Fruit fly (Drosophila melanogaster): Measurements from ENCODE around the gene CG43232.

The CG43232 gene

DNA sequence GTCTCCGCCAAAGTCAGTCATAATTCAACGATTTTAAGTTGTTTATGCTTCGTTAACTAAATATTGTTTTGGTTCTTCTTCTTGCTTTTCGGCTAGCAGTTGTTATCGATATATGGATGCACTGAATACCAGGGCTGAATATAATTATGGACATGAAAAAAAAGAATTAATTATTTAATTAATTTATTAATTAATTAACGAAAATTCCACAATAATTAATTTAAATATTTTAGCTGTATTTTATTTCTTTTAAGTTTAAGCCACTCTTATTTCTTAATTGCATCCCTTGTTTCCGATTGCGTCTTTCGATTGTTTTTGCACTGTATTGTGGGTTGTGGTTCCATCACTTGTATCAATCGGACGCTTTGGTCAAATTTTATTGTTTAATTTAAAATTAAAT, 18.2 kb downstream of the CG43232 start, which contains the start of the genes Gas41 and SA1 (continued):
- TF ChIP-seq CG16813 (GFP tag; IDR thresholded peaks at IDR 0.05; ENCODE audit: partially characterized antibody) (peak; percentile 76), pnt (GFP tag; optimal IDR thresholded peaks at IDR 0.05) (peak; percentile 48), CG6689 (GFP tag; IDR thresholded peaks at IDR 0.05) (peak; percentile 93), Doc3 (GFP tag; IDR thresholded peaks at IDR 0.05; ENCODE audit: partially characterized antibody) (peak; percentile 59; the same call in 1 of the 3 replicates), CG13296 (GFP tag; optimal IDR thresholded peaks at IDR 0.05) (peak; percentile 88), sc (optimal IDR thresholded peaks at IDR 0.05) (no peak), sc (GFP tag; optimal IDR thresholded peaks at IDR 0.05) (peak; percentile 84), CG17612 (GFP tag; IDR thresholded peaks at IDR 0.05) (peak; percentile 65), Hmr (GFP tag; optimal IDR thresholded peaks at IDR 0.05) (peak; percentile 92), sima (GFP tag; optimal IDR thresholded peaks at IDR 0.05) (no peak), Optix (GFP tag; IDR thresholded peaks at IDR 0.05) (no peak), wek (GFP tag; optimal IDR thresholded peaks at IDR 0.05) (no peak), otp (GFP tag; IDR thresholded peaks at IDR 0.05) (peak; percentile 56; the same call in 1 of the 3 replicates), NK7.1 (GFP tag; optimal IDR thresholded peaks at IDR 0.05) (no peak), CTCF (GFP tag; optimal IDR thresholded peaks at IDR 0.05) (peak; percentile 28), CG7987 (GFP tag; optimal IDR thresholded peaks at IDR 0.05) (peak; percentile 76), salm (tag; optimal IDR thresholded peaks at IDR 0.05) (peak; percentile 56), CG12744 (GFP tag; optimal IDR thresholded peaks at IDR 0.05) (peak; percentile 22), mam (GFP tag; optimal IDR thresholded peaks at IDR 0.05) (peak; percentile 52), CG30403 (GFP tag; optimal IDR thresholded peaks at IDR 0.05) (peak; percentile 95), CG14710 (tag; optimal IDR thresholded peaks at IDR 0.05) (peak; percentile 96), ind (GFP tag; optimal IDR thresholded peaks at IDR 0.05) (peak; percentile 92), vvl (GFP tag; IDR thresholded peaks at IDR 0.05) (no peak), CG12942 (GFP tag; optimal IDR thresholded peaks at IDR 0.05) (peak; percentile 72), Sin3A (optimal IDR thresholded peaks at IDR 0.05) (no peak), en (GFP tag; optimal IDR thresholded peaks at IDR 0.05) (no peak), inv (GFP tag; IDR thresholded peaks at IDR 0.05; ENCODE audit: partially characterized antibody) (peak; percentile 61; the same call in 1 of the 2 replicates), Oaz (GFP tag; IDR thresholded peaks at IDR 0.05) (no peak), ttk (GFP tag; IDR thresholded peaks at IDR 0.05) (no peak), CG3281 (GFP tag; optimal IDR thresholded peaks at IDR 0.05) (peak; percentile 85), dysf (GFP tag; IDR thresholded peaks at IDR 0.05) (no peak), CG10147 (GFP tag; optimal IDR thresholded peaks at IDR 0.05) (no peak), CG13123 (GFP tag; optimal IDR thresholded peaks at IDR 0.05) (peak; percentile 15), aop (GFP tag; IDR thresholded peaks at IDR 0.05) (no peak), CG12659 (GFP tag; optimal IDR thresholded peaks at IDR 0.05) (peak; percentile 90), kay (GFP tag; optimal IDR thresholded peaks at IDR 0.05) (peak; percentile 67), kah (GFP tag; optimal IDR thresholded peaks at IDR 0.05) (peak; percentile 54), gcm2 (GFP tag; optimal IDR thresholded peaks at IDR 0.05) (no peak), Atf3 (GFP tag; optimal IDR thresholded peaks at IDR 0.05) (no peak), dimm (GFP tag; IDR thresholded peaks at IDR 0.05) (peak; percentile 7; the same call in 1 of the 2 replicates), CG11560 (tag; IDR thresholded peaks at IDR 0.05) (no peak), CG4282 (GFP tag; optimal IDR thresholded peaks at IDR 0.05) (no peak), onecut (GFP tag; IDR thresholded peaks at IDR 0.05) (no peak), CG2120 (GFP tag; optimal IDR thresholded peaks at IDR 0.05) (peak; percentile 90), CG8944 (GFP tag; optimal IDR thresholded peaks at IDR 0.05) (no peak), danr (GFP tag; IDR thresholded peaks at IDR 0.05) (peak; percentile 31; the same call in 1 of the 2 replicates), Chrac-16 (GFP tag; optimal IDR thresholded peaks at IDR 0.05) (peak; percentile 93), Abd-B (GFP tag; optimal IDR thresholded peaks at IDR 0.05) (no peak), Nf-YC (tag; optimal IDR thresholded peaks at IDR 0.05) (no peak), CG33557 (GFP tag; optimal IDR thresholded peaks at IDR 0.05) (peak; percentile 94), CG14860 (GFP tag; IDR thresholded peaks at IDR 0.05; ENCODE audit: partially characterized antibody) (peak; percentile 44; the same call in 1 of the 3 replicates), klu (GFP tag; IDR thresholded peaks at IDR 0.05) (no peak), tx (GFP tag; optimal IDR thresholded peaks at IDR 0.05) (peak; percentile 46)
